Worm (Caenorhabditis elegans) whole organism, L4/young adult: ENCODE measurements around the gene far-8.

Source experiments
- W03F9.2 ChIP-seq: fragments of 150-350 bp; optimal IDR thresholded peaks from 2 replicates; lab custom pipeline; 2014; ENCODE audit warnings: missing biosample characterization, missing genetic modification characterization
- dao-5 ChIP-seq: sonication (generic microtip); optimal IDR thresholded peaks from 2 replicates; lab custom pipeline; 2016; ENCODE audit warnings: missing genotype, missing genetic modification characterization, moderate library complexity, missing compliant biosample characterization
- him-1 ChIP-seq: sonication (generic microtip); optimal IDR thresholded peaks from 2 replicates; lab custom pipeline; 2016; ENCODE audit warnings: missing genotype, missing genetic modification reagents, missing genetic modification characterization, missing compliant biosample characterization

DNA sequence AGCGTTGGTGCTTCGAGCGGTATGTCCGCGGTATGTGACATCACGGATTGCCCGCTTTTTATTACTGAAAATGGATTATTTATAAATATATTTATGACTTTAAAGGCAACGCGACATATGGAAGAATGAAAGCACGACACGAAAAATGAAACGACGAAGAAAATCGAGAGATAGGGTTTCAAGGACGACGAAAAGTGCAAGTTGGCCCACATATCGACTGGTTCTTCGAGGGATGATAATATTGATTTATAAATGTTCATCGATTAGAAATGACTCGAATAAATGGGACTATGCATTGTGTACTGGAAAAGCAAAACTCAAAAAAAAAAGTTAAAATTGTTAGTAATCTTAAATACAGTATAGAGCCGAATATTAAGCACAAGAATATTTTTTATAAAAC is 44.0 kb downstream of the far-8 start, which contains the start of gene zer-1:
- no peak for TF ChIP-seq W03F9.2 (tag; lab: Kevin White, UChicago)
- TF ChIP-seq him-1 (tag; lab: Kevin White, UChicago), result no peak
- no peak for TF ChIP-seq dao-5
